Fruit fly (Drosophila melanogaster) whole organism, adult: Measurements from ENCODE around the gene Zip88E.
A peak's percentile ranks its signal among the peaks of the same experiment; 100 is the strongest.

Experiments used
- CG14711 ChIP-seq: fragments of 200-800 bp; sonication (Bioruptor generic); optimal IDR thresholded peaks from 2 replicates; lab custom pipeline; 2018; ENCODE audit warnings: missing biosample characterization, mild to moderate bottlenecking, missing genetic modification characterization, moderate library complexity
- CG1620 ChIP-seq: fragments of 200-800 bp; sonication (Bioruptor generic); optimal IDR thresholded peaks from 2 replicates; lab custom pipeline; 2016; ENCODE audit warnings: missing biosample characterization, missing genetic modification characterization
- CG5204 ChIP-seq: fragments of 200-800 bp; sonication (Bioruptor generic); optimal IDR thresholded peaks from 2 replicates; lab custom pipeline; 2016; ENCODE audit warnings: missing biosample characterization, missing genetic modification characterization
- Clk ChIP-seq: fragments of 200-800 bp; sonication (Bioruptor generic); optimal IDR thresholded peaks from 2 replicates; lab custom pipeline; 2017; ENCODE audit warnings: missing biosample characterization, missing genetic modification characterization
- Hr96 ChIP-seq: fragments of 200-800 bp; sonication (Bioruptor generic); optimal IDR thresholded peaks from 2 replicates; lab custom pipeline; 2016; ENCODE audit warnings: missing biosample characterization, missing genetic modification characterization
- kay ChIP-seq: fragments of 200-800 bp; sonication (Bioruptor generic); peaks from one replicate; lab custom pipeline; 2016; ENCODE audit warnings: missing biosample characterization, missing genetic modification characterization, borderline replicate concordance
- pad ChIP-seq: fragments of 200-800 bp; sonication (Bioruptor generic); optimal IDR thresholded peaks from 3 replicates; lab custom pipeline; 2017; ENCODE audit warnings: missing biosample characterization, missing genetic modification characterization, mild to moderate bottlenecking, moderate library complexity, missing genetic modification reagents
- tj ChIP-seq: fragments of 200-800 bp; sonication (Bioruptor generic); optimal IDR thresholded peaks from 3 replicates; lab custom pipeline; 2017; ENCODE audit warnings: missing biosample characterization, mild to moderate bottlenecking, missing genetic modification characterization, moderate library complexity
- toe ChIP-seq: fragments of 200-800 bp; sonication (Bioruptor generic); optimal IDR thresholded peaks from 2 replicates; lab custom pipeline; 2016; ENCODE audit warnings: missing biosample characterization, missing genetic modification characterization

DNA sequence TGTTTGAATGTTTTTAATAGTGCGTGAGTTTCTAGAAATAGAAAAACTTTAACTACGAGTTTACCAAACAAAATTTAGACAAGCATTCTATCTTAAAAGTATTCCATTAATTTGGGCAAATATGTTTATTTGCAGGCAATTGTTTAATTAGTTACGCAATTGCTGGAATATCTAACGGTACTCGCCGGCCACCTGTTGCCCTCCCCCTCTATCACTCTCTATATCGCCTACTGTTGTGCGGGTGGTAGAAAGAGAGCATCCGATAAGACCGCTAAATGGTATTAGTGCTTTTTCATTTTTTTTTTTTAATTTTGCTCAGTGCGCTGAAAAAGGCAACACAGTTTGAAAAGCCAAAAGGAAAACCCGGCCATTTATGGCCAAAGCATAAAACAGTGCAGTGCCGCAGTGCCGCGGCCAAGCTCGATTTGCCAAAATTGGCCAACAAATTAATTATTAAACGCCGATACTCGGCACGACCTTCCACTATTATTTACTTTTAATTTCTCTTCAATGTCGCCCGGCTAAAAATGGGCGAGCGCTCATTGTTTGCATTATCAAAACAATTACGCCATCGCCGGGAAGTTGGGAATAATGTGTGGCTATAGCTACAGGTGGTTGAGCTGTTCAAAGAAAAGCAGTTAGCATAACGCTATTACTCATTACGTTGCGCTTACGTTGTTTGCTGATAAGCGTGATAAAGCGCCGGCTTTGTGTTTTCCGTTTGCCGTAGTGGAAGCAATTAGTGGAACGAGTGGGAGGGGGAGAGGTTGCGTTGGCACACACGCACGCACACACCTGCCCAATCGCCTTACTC is 21.6 kb downstream of the Zip88E start:
- TF ChIP-seq kay (no peak), CG5204 (GFP tag; lab: Kevin White, UChicago) (no peak), pad (GFP tag; lab: Kevin White, UChicago) (peak; percentile 20), CG14711 (tag; lab: Kevin White, UChicago) (no peak), toe (GFP tag; lab: Kevin White, UChicago) (no peak), Clk (GFP tag; lab: Kevin White, UChicago) (no peak), tj (GFP tag; lab: Kevin White, UChicago) (no peak), CG1620 (GFP tag; lab: Kevin White, UChicago) (no peak), Hr96 (GFP tag; lab: Kevin White, UChicago) (no peak)
